Worm (Caenorhabditis elegans): ENCODE results near the gene lin-5.

DNA sequence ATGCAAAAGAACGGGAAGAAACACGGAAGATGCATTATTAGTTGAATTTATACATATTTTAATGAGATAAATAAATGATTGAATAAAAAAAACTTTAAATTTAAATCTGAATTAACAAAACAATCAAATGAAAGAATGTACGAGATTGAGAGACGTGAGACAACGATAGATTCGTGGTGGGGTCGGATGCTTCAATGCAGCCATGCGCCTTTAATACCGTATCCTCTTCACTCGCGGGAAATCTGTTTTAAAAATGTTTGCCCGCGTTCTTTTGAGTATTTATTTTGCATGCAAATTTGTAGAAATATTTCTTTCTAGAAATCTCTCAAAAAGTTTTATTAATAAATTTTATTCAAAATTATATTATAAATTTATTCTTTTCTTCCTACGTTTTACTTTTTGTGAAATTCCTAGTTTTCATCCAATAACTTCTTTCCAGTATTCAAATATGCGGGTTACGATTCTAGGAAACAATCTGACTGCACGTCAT is 20.0 kb downstream of the lin-5 start, which contains the start of gene perm-1:
- no peak for TF ChIP-seq zag-1 (tag; optimal IDR thresholded peaks at IDR 0.05)
- TF ChIP-seq snpc-4 (tag; optimal IDR thresholded peaks at IDR 0.05), result no peak
- TF ChIP-seq nhr-85 (tag), result no peak
- no peak for TF ChIP-seq ceh-63 (GFP tag; optimal IDR thresholded peaks at IDR 0.05)
- no peak for TF ChIP-seq nhr-12 (tag; optimal IDR thresholded peaks at IDR 0.05)
- no peak for TF ChIP-seq aly-2 (tag; optimal IDR thresholded peaks at IDR 0.05)
- no peak for TF ChIP-seq jun-1 (tag; optimal IDR thresholded peaks at IDR 0.05)
- no peak for TF ChIP-seq ama-1 (optimal IDR thresholded peaks at IDR 0.05)
- TF ChIP-seq unc-62 (GFP tag; optimal IDR thresholded peaks at IDR 0.05), result no peak
- TF ChIP-seq nhr-11 (tag; optimal IDR thresholded peaks at IDR 0.05), result no peak
- no peak for TF ChIP-seq nhr-77 (tag; optimal IDR thresholded peaks at IDR 0.05)
- no peak for TF ChIP-seq elt-2 (tag; optimal IDR thresholded peaks at IDR 0.05)
